Fruit fly (Drosophila melanogaster) whole organism, wandering third instar larva: ENCODE measurements around the gene pie.
A peak's percentile ranks its signal among the peaks of the same experiment; 100 is the strongest.

Source experiments
- Abd-B ChIP-seq: fragments of >200 bp; optimal IDR thresholded peaks from 2 replicates; lab custom pipeline; 2017; ENCODE audit warnings: missing biosample characterization, missing genetic modification characterization
- CG32264 ChIP-seq: fragments of 200-800 bp; sonication (Bioruptor generic); optimal IDR thresholded peaks from 2 replicates; lab custom pipeline; 2016; ENCODE audit warnings: missing biosample characterization, missing genetic modification characterization
- CG9705 ChIP-seq: fragments of 200-800 bp; sonication (Bioruptor generic); optimal IDR thresholded peaks from 2 replicates; lab custom pipeline; 2018; ENCODE audit warnings: missing biosample characterization, mild to moderate bottlenecking, missing genetic modification characterization
- CrebA ChIP-seq: fragments of 200-800 bp; sonication (Bioruptor generic); optimal IDR thresholded peaks from 2 replicates; lab custom pipeline; 2016; ENCODE audit warnings: missing biosample characterization, mild to moderate bottlenecking, missing genetic modification characterization, borderline replicate concordance
- Dfd ChIP-seq: fragments of >200 bp; optimal IDR thresholded peaks from 2 replicates; lab custom pipeline; 2017; ENCODE audit warnings: missing biosample characterization, missing genetic modification characterization
- Dif ChIP-seq: fragments of 200-275, 200-300 bp; sonication (Bioruptor generic); optimal IDR thresholded peaks from 2 replicates; lab custom pipeline; 2018; ENCODE audit warnings: missing biosample characterization, missing genetic modification characterization; ENCODE audit not compliant: partially characterized antibody
- GATAd ChIP-seq: sonication (Bioruptor generic); optimal IDR thresholded peaks from 2 replicates; lab custom pipeline; 2016; ENCODE audit warnings: missing biosample characterization, missing genetic modification characterization
- HLH106 ChIP-seq: fragments of 200-800 bp; optimal IDR thresholded peaks from 3 replicates; lab custom pipeline; 2019; ENCODE audit warnings: missing biosample characterization, mild to moderate bottlenecking, missing genetic modification characterization, moderate library complexity
- Hnf4 ChIP-seq: fragments of 200-800 bp; sonication (Bioruptor generic); optimal IDR thresholded peaks from 2 replicates; lab custom pipeline; 2016; ENCODE audit warnings: missing biosample characterization, mild to moderate bottlenecking, missing genetic modification characterization
- Hr78 ChIP-seq: fragments of >200 bp; optimal IDR thresholded peaks from 2 replicates; lab custom pipeline; 2017; ENCODE audit warnings: missing biosample characterization, missing genetic modification characterization
- Hr83 ChIP-seq: fragments of 200-300 bp; sonication (Bioruptor generic); optimal IDR thresholded peaks from 2 replicates; lab custom pipeline; 2016; ENCODE audit warnings: missing biosample characterization, mild to moderate bottlenecking, missing genetic modification characterization, moderate library complexity; ENCODE audit not compliant: poor library complexity, severe bottlenecking
- Jra ChIP-seq: sonication (Bioruptor generic); optimal IDR thresholded peaks from 2 replicates; lab custom pipeline; 2016; ENCODE audit warnings: missing biosample characterization, missing genetic modification characterization
- Mio ChIP-seq: sonication (Bioruptor generic); optimal IDR thresholded peaks from 2 replicates; lab custom pipeline; 2016; ENCODE audit warnings: missing biosample characterization, missing genetic modification characterization
- Myc ChIP-seq: fragments of >200 bp; optimal IDR thresholded peaks from 2 replicates; lab custom pipeline; 2017
- N ChIP-seq: fragments of >200 bp; optimal IDR thresholded peaks from 2 replicates; lab custom pipeline; 2018; ENCODE audit warnings: missing biosample characterization, missing external identifiers, missing genetic modification characterization
- OdsH ChIP-seq: fragments of 200-800 bp; sonication (Bioruptor generic); optimal IDR thresholded peaks from 2 replicates; lab custom pipeline; 2016; ENCODE audit warnings: missing biosample characterization, mild to moderate bottlenecking, missing genetic modification characterization
- Rel ChIP-seq, 2 experiments: fragments of 200-800 bp; sonication (Bioruptor generic) in 1 of 2; optimal IDR thresholded peaks; 2 replicates in 1 of 2; 3 replicates in 1 of 2; lab custom pipeline; 2016 to 2019; ENCODE audit warnings: mild to moderate bottlenecking in 2 of 2, missing biosample characterization in 2 of 2, missing genetic modification characterization in 2 of 2, moderate library complexity in 1 of 2
- Sp1 ChIP-seq: fragments of 200-800 bp; sonication (Bioruptor generic); optimal IDR thresholded peaks from 3 replicates; lab custom pipeline; 2019; ENCODE audit warnings: missing biosample characterization, mild to moderate bottlenecking, missing genetic modification characterization, moderate library complexity
- Vsx2 ChIP-seq: fragments of 200-300, 225-300 bp; sonication (Bioruptor generic); optimal IDR thresholded peaks from 2 replicates; lab custom pipeline; 2018; ENCODE audit warnings: missing biosample characterization, missing genetic modification characterization; ENCODE audit not compliant: partially characterized antibody
- br ChIP-seq: fragments of 200-800 bp; sonication (Bioruptor generic); optimal IDR thresholded peaks from 2 replicates; lab custom pipeline; 2016; ENCODE audit warnings: missing biosample characterization, missing genetic modification characterization
- brk ChIP-seq: fragments of 200-800 bp; sonication (Bioruptor generic); optimal IDR thresholded peaks from 2 replicates; lab custom pipeline; 2016; ENCODE audit warnings: missing biosample characterization, mild to moderate bottlenecking, missing genetic modification characterization
- dl ChIP-seq, 2 experiments: fragments of 175-275, 200-275 bp in 1 of 2; fragments of 200-275 bp in 1 of 2; sonication (Bioruptor generic); optimal IDR thresholded peaks; lab custom pipeline; 2018; ENCODE audit warnings: mild to moderate bottlenecking in 2 of 2, missing biosample characterization in 2 of 2, missing genetic modification characterization in 2 of 2, moderate library complexity in 2 of 2; ENCODE audit not compliant: partially characterized antibody in 2 of 2, insufficient read depth in 1 of 2
- dmrt93B ChIP-seq: fragments of 200-800 bp; sonication (Bioruptor generic); optimal IDR thresholded peaks from 2 replicates; lab custom pipeline; 2018; ENCODE audit warnings: missing biosample characterization, mild to moderate bottlenecking, missing genetic modification characterization
- dsf ChIP-seq: sonication (Bioruptor generic); optimal IDR thresholded peaks from 2 replicates; lab custom pipeline; 2016; ENCODE audit warnings: missing biosample characterization, missing genetic modification characterization, borderline replicate concordance
- ey ChIP-seq: fragments of 200-800 bp; sonication (Bioruptor generic); optimal IDR thresholded peaks from 2 replicates; lab custom pipeline; 2016; ENCODE audit warnings: missing biosample characterization, missing genetic modification characterization
- foxo ChIP-seq, 2 experiments: fragments of 200-800 bp; sonication (Bioruptor generic); optimal IDR thresholded peaks; 2 replicates in 1 of 2; 3 replicates in 1 of 2; lab custom pipeline; 2016 to 2017; ENCODE audit warnings: missing biosample characterization in 2 of 2, missing genetic modification characterization in 2 of 2
- fru ChIP-seq: fragments of 200-800 bp; sonication (Bioruptor generic); optimal IDR thresholded peaks from 3 replicates; lab custom pipeline; 2016; ENCODE audit warnings: missing biosample characterization, mild to moderate bottlenecking, missing genetic modification characterization
- h ChIP-seq: fragments of 200-800 bp; sonication (Bioruptor generic); optimal IDR thresholded peaks from 3 replicates; lab custom pipeline; 2016; ENCODE audit warnings: missing biosample characterization, mild to moderate bottlenecking, missing genetic modification characterization
- jim ChIP-seq: fragments of 175-275, 200-325 bp; sonication (Bioruptor generic); optimal IDR thresholded peaks from 2 replicates; lab custom pipeline; 2016; ENCODE audit warnings: missing biosample characterization, mild to moderate bottlenecking, missing genetic modification characterization
- lola ChIP-seq: fragments of >200 bp; optimal IDR thresholded peaks from 2 replicates; lab custom pipeline; 2017; ENCODE audit warnings: missing biosample characterization, missing genetic modification characterization
- pan ChIP-seq: fragments of >200 bp; optimal IDR thresholded peaks from 2 replicates; lab custom pipeline; 2017
- psq ChIP-seq: fragments of 200-800 bp; sonication (Bioruptor generic); optimal IDR thresholded peaks from 3 replicates; lab custom pipeline; 2017; ENCODE audit warnings: missing biosample characterization, mild to moderate bottlenecking, missing genetic modification characterization, moderate library complexity
- rgr ChIP-seq: fragments of 200-800 bp; sonication (Bioruptor generic); optimal IDR thresholded peaks from 3 replicates; lab custom pipeline; 2016; ENCODE audit warnings: missing biosample characterization, mild to moderate bottlenecking, missing genetic modification characterization
- sage ChIP-seq: fragments of 200-800 bp; sonication (Bioruptor generic); optimal IDR thresholded peaks from 2 replicates; lab custom pipeline; 2016; ENCODE audit warnings: missing biosample characterization, mild to moderate bottlenecking, missing genetic modification characterization
- sv ChIP-seq: fragments of 200-800 bp; sonication (Bioruptor generic); optimal IDR thresholded peaks from 3 replicates; lab custom pipeline; 2016; ENCODE audit warnings: missing biosample characterization, missing genetic modification characterization
- tai ChIP-seq: sonication (Bioruptor generic); optimal IDR thresholded peaks from 2 replicates; lab custom pipeline; 2016; ENCODE audit warnings: missing biosample characterization, missing genetic modification characterization
- usp ChIP-seq: fragments of >200 bp; optimal IDR thresholded peaks from 2 replicates; lab custom pipeline; 2017; ENCODE audit warnings: missing biosample characterization, missing genetic modification characterization
- woc ChIP-seq: sonication (Bioruptor generic); optimal IDR thresholded peaks from 2 replicates; lab custom pipeline; 2016; ENCODE audit warnings: missing biosample characterization, mild to moderate bottlenecking, missing genetic modification characterization

Gene pie

DNA sequence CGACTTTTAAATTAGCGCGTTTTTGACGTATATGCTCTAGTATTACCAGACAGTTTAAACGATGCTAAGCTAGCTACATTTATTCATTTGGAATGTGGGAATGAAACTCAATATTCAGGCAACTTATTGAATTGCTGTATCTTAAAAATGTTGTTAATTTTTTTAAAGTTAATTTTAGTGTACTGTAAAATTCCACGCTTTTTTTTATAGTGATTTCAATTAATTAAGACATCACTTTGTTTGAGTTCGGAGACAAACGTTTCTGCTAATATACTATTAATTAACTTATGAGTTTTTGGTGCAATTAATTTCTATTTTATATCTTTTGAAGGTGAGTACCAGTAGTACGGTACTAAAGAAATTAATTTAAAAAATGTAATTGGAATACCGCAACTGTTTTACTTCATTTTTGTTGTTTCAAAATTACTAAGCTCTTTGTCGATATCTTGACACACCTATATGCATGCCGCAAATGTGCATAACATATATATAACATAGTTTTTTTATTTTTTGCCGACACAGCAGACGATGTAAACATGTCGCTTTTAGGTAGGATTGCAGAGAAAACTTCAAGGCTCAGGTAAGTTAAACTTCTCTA lies 36.3 kb downstream of the pie start, which contains the start of the genes Cdk1 and mRpS7:
TSS of gene Cdk1 (minus strand) at position 55 of the 598 bp plus-strand sequence.
TSS of gene mRpS7 (plus strand) at position 455 of the 598 bp plus-strand sequence.
- TF ChIP-seq sv (GFP tag; lab: Kevin White, UChicago) (peak; percentile 43), pan (lab: Kevin White, UChicago) (no peak), Jra (peak; percentile 43), dsf (GFP tag; lab: Kevin White, UChicago) (no peak), Vsx2 (no peak), fru (GFP tag; lab: Kevin White, UChicago) (peak; percentile 49), rgr (GFP tag; lab: Kevin White, UChicago) (peak; percentile 2), br (no peak), brk (GFP tag; lab: Kevin White, UChicago) (peak; percentile 30), dl (GFP tag; optimal IDR thresholded peaks at IDR 0.05; lab: Kevin White, UChicago; ENCODE audit: insufficient read depth in 1 of 2, partially characterized antibody in 2 of 2) (no peak), ey (GFP tag; lab: Kevin White, UChicago) (peak; percentile 28), HLH106 (tag; lab: Kevin White, UChicago) (peak; percentile 59), Hnf4 (GFP tag; lab: Kevin White, UChicago) (peak; percentile 49), OdsH (GFP tag; lab: Kevin White, UChicago) (peak; percentile 4), tai (peak; percentile 47), foxo (GFP tag; optimal IDR thresholded peaks at IDR 0.05; lab: Kevin White, UChicago) (peak in 1 of 2 experiments; percentile 61), Sp1 (GFP tag; lab: Kevin White, UChicago) (peak; percentile 55), sage (GFP tag; lab: Kevin White, UChicago) (peak; percentile 3), psq (GFP tag; lab: Kevin White, UChicago) (peak; percentile 27), Myc (peak; percentile 9), CrebA (GFP tag; lab: Kevin White, UChicago) (no peak), h (peak; percentile 44), dmrt93B (GFP tag; lab: Kevin White, UChicago) (no peak), Dif (GFP tag; lab: Kevin White, UChicago) (no peak), woc (peak; percentile 76)

- peak; percentile 31 for TF ChIP-seq Jra
- TF ChIP-seq psq (GFP tag; lab: Kevin White, UChicago), result peak; percentile 59
- no peak for TF ChIP-seq Hr78
- no peak for TF ChIP-seq Vsx2
- no peak for TF ChIP-seq dl (GFP tag; optimal IDR thresholded peaks at IDR 0.05; lab: Kevin White, UChicago; ENCODE audit: insufficient read depth in 1 of 2, partially characterized antibody in 2 of 2)
- peak; percentile 91 for TF ChIP-seq h
- peak; percentile 80 for TF ChIP-seq ey (GFP tag; lab: Kevin White, UChicago)
- peak; percentile 38 for TF ChIP-seq sage (GFP tag; lab: Kevin White, UChicago)
- no peak for TF ChIP-seq lola (GFP tag; lab: Kevin White, UChicago)
- TF ChIP-seq foxo (GFP tag; optimal IDR thresholded peaks at IDR 0.05; lab: Kevin White, UChicago), result peak; percentile 49 to 87
- TF ChIP-seq Rel (GFP tag; optimal IDR thresholded peaks at IDR 0.05; lab: Kevin White, UChicago), result no peak
- peak; percentile 96 for TF ChIP-seq Rel (tag; optimal IDR thresholded peaks at IDR 0.05; lab: Kevin White, UChicago)
- peak; percentile 85 for TF ChIP-seq rgr (GFP tag; lab: Kevin White, UChicago)
- peak; percentile 90 for TF ChIP-seq fru (GFP tag; lab: Kevin White, UChicago)
- no peak for TF ChIP-seq Abd-B (GFP tag; lab: Kevin White, UChicago)
- TF ChIP-seq CrebA (GFP tag; lab: Kevin White, UChicago), result no peak
- TF ChIP-seq GATAd (GFP tag; lab: Kevin White, UChicago), result no peak
- TF ChIP-seq pan (lab: Kevin White, UChicago), result no peak
- TF ChIP-seq Sp1 (GFP tag; lab: Kevin White, UChicago), result peak; percentile 80
- no peak for TF ChIP-seq jim
- no peak for TF ChIP-seq N (GFP tag; lab: Kevin White, UChicago)
- TF ChIP-seq Mio (GFP tag; lab: Kevin White, UChicago), result no peak
- peak; percentile 77 for TF ChIP-seq sv (GFP tag; lab: Kevin White, UChicago)
- TF ChIP-seq Hnf4 (GFP tag; lab: Kevin White, UChicago), result peak; percentile 67
- peak; percentile 56 for TF ChIP-seq woc
- TF ChIP-seq CG9705 (GFP tag; lab: Kevin White, UChicago), result no peak
- TF ChIP-seq OdsH (GFP tag; lab: Kevin White, UChicago), result peak; percentile 84
- peak; percentile 4 for TF ChIP-seq dsf (GFP tag; lab: Kevin White, UChicago)
- no peak for TF ChIP-seq dmrt93B (GFP tag; lab: Kevin White, UChicago)
- peak; percentile 33 for TF ChIP-seq CG32264
- TF ChIP-seq Dif (GFP tag; lab: Kevin White, UChicago), result no peak
- TF ChIP-seq brk (GFP tag; lab: Kevin White, UChicago), result peak; percentile 69
- TF ChIP-seq Hr83 (GFP tag; lab: Kevin White, UChicago), result no peak
- TF ChIP-seq Myc, result no peak
- peak; percentile 74 for TF ChIP-seq HLH106 (tag; lab: Kevin White, UChicago)
- TF ChIP-seq br, result no peak
- peak; percentile 11 for TF ChIP-seq tai
- no peak for TF ChIP-seq Dfd (GFP tag; lab: Kevin White, UChicago)
- TF ChIP-seq usp (GFP tag; lab: Kevin White, UChicago), result no peak
These were observed 40.6 kb downstream of the pie start, which contains the start of gene CG5096 for dm6 chr2L:10381890-10382450. Gene CG5096, plus strand, starts transcription at chr2L:10382263.
